Worm (Caenorhabditis elegans): Measurements from ENCODE around the gene srh-276.

Gene srh-276

ce11 chrV:15497731-15498130, 31.4 kb upstream of the srh-276 start:
- peak; percentile 53; the same call in 1 of the 2 replicates for TF ChIP-seq ztf-29 (GFP tag; IDR thresholded peaks at IDR 0.05)
- peak; percentile 12 for TF ChIP-seq cog-1 (tag; optimal IDR thresholded peaks at IDR 0.05)
- no peak for TF ChIP-seq tab-1 (GFP tag; IDR thresholded peaks at IDR 0.05)

- TF ChIP-seq cog-1 (tag; optimal IDR thresholded peaks at IDR 0.05) (no peak), med-1 (GFP tag; optimal IDR thresholded peaks at IDR 0.05; ENCODE audit: insufficient read depth) (no peak), ztf-29 (GFP tag; IDR thresholded peaks at IDR 0.05) (no peak), ztf-23 (GFP tag; IDR thresholded peaks at IDR 0.05) (no peak), tab-1 (GFP tag; IDR thresholded peaks at IDR 0.05) (no peak), klf-2 (GFP tag; conservative IDR thresholded peaks at IDR 0.05) (no peak), flt-1 (GFP tag; IDR thresholded peaks at IDR 0.05) (no peak), T22C8.4 (GFP tag; IDR thresholded peaks at IDR 0.05) (no peak), ref-1 (GFP tag; conservative IDR thresholded peaks at IDR 0.05) (no peak)
Observed at ce11 chrV:15498434-15498833, 30.7 kb upstream of the srh-276 start, which contains the start of gene C06B8.7. C06B8.7 (plus strand) TSS chrV:15498734.

ce11 chrV:15499099-15499498, 30.1 kb upstream of the srh-276 start:
- no peak for TF ChIP-seq flt-1 (GFP tag; IDR thresholded peaks at IDR 0.05)
- no peak for TF ChIP-seq ref-1 (GFP tag; conservative IDR thresholded peaks at IDR 0.05)
- no peak for TF ChIP-seq klf-2 (GFP tag; conservative IDR thresholded peaks at IDR 0.05)
- TF ChIP-seq ztf-23 (GFP tag; IDR thresholded peaks at IDR 0.05): no peak
- TF ChIP-seq med-1 (GFP tag; optimal IDR thresholded peaks at IDR 0.05; ENCODE audit: insufficient read depth): no peak
- TF ChIP-seq tab-1 (GFP tag; IDR thresholded peaks at IDR 0.05): no peak
- TF ChIP-seq ztf-29 (GFP tag; IDR thresholded peaks at IDR 0.05): no peak
- TF ChIP-seq cog-1 (tag; optimal IDR thresholded peaks at IDR 0.05): no peak
- no peak for TF ChIP-seq T22C8.4 (GFP tag; IDR thresholded peaks at IDR 0.05)

ce11 chrV:15503603-15504002, 25.6 kb upstream of the srh-276 start:
- TF ChIP-seq ztf-23 (GFP tag; IDR thresholded peaks at IDR 0.05) (no peak), T22C8.4 (GFP tag; IDR thresholded peaks at IDR 0.05) (no peak), med-1 (GFP tag; optimal IDR thresholded peaks at IDR 0.05; ENCODE audit: insufficient read depth) (no peak), klf-2 (GFP tag; conservative IDR thresholded peaks at IDR 0.05) (no peak), tab-1 (GFP tag; IDR thresholded peaks at IDR 0.05) (no peak), cog-1 (tag; optimal IDR thresholded peaks at IDR 0.05) (no peak)

ce11 chrV:15505068-15505467, 24.1 kb upstream of the srh-276 start:
- TF ChIP-seq cog-1 (tag; optimal IDR thresholded peaks at IDR 0.05) (no peak), klf-2 (GFP tag; conservative IDR thresholded peaks at IDR 0.05) (0 out of 2 replicates have a peak, but pooled peaks have one; percentile 10), T22C8.4 (GFP tag; IDR thresholded peaks at IDR 0.05) (0 out of 2 replicates have a peak, but pooled peaks have one; percentile 43), ref-1 (GFP tag; conservative IDR thresholded peaks at IDR 0.05) (peak; percentile 62), tab-1 (GFP tag; IDR thresholded peaks at IDR 0.05) (peak; percentile 79), med-1 (GFP tag; optimal IDR thresholded peaks at IDR 0.05; ENCODE audit: insufficient read depth) (no peak), flt-1 (GFP tag; IDR thresholded peaks at IDR 0.05) (peak; percentile 85), ztf-23 (GFP tag; IDR thresholded peaks at IDR 0.05) (peak; percentile 71), ztf-29 (GFP tag; IDR thresholded peaks at IDR 0.05) (peak; percentile 50; the same call in 1 of the 2 replicates)

ce11 chrV:15511613-15512216, 17.5 kb upstream of the srh-276 start, which contains the start of gene rpl-38:
rpl-38 (plus strand) TSS chrV:15512166.
- TF ChIP-seq ztf-23 (GFP tag; IDR thresholded peaks at IDR 0.05) (no peak), tab-1 (GFP tag; IDR thresholded peaks at IDR 0.05) (no peak), cog-1 (tag; optimal IDR thresholded peaks at IDR 0.05) (no peak), med-1 (GFP tag; optimal IDR thresholded peaks at IDR 0.05; ENCODE audit: insufficient read depth) (no peak), flt-1 (GFP tag; IDR thresholded peaks at IDR 0.05) (no peak), ref-1 (GFP tag; conservative IDR thresholded peaks at IDR 0.05) (no peak), T22C8.4 (GFP tag; IDR thresholded peaks at IDR 0.05) (no peak)

- TF ChIP-seq ztf-23 (GFP tag; IDR thresholded peaks at IDR 0.05): no peak
- no peak for TF ChIP-seq flt-1 (GFP tag; IDR thresholded peaks at IDR 0.05)
- TF ChIP-seq klf-2 (GFP tag; conservative IDR thresholded peaks at IDR 0.05): no peak
- no peak for TF ChIP-seq med-1 (GFP tag; optimal IDR thresholded peaks at IDR 0.05; ENCODE audit: insufficient read depth)
- no peak for TF ChIP-seq cog-1 (tag; optimal IDR thresholded peaks at IDR 0.05)
- TF ChIP-seq ref-1 (GFP tag; conservative IDR thresholded peaks at IDR 0.05): no peak
- TF ChIP-seq T22C8.4 (GFP tag; IDR thresholded peaks at IDR 0.05): no peak
- TF ChIP-seq ztf-29 (GFP tag; IDR thresholded peaks at IDR 0.05): no peak
- TF ChIP-seq tab-1 (GFP tag; IDR thresholded peaks at IDR 0.05): no peak
Observed at ce11 chrV:15512856-15513756, 16.1 kb upstream of the srh-276 start.

ce11 chrV:15515365-15515764, 13.8 kb upstream of the srh-276 start:
- TF ChIP-seq T22C8.4 (GFP tag; IDR thresholded peaks at IDR 0.05): no peak

ce11 chrV:15516476-15516875, 12.7 kb upstream of the srh-276 start:
- TF ChIP-seq flt-1 (GFP tag; IDR thresholded peaks at IDR 0.05) (no peak), klf-2 (GFP tag; conservative IDR thresholded peaks at IDR 0.05) (no peak), T22C8.4 (GFP tag; IDR thresholded peaks at IDR 0.05) (no peak), cog-1 (tag; optimal IDR thresholded peaks at IDR 0.05) (no peak), ztf-23 (GFP tag; IDR thresholded peaks at IDR 0.05) (no peak), ztf-29 (GFP tag; IDR thresholded peaks at IDR 0.05) (no peak), med-1 (GFP tag; optimal IDR thresholded peaks at IDR 0.05; ENCODE audit: insufficient read depth) (no peak), ref-1 (GFP tag; conservative IDR thresholded peaks at IDR 0.05) (no peak)

All from whole organism, midembryonic.